Worm (Caenorhabditis elegans): Measurements from ENCODE around the gene T20D4.10.

ce11 chrV:3442609-3443008 is 42.6 kb downstream of the T20D4.10 start:
- no peak for TF ChIP-seq dao-5 (tag; optimal IDR thresholded peaks at IDR 0.05)
- TF ChIP-seq him-1 (tag; optimal IDR thresholded peaks at IDR 0.05) = no peak

Data from whole organism, L4/young adult.